Fruit fly (Drosophila melanogaster): ENCODE data around the gene Tsp86D.

Gene Tsp86D

DNA sequence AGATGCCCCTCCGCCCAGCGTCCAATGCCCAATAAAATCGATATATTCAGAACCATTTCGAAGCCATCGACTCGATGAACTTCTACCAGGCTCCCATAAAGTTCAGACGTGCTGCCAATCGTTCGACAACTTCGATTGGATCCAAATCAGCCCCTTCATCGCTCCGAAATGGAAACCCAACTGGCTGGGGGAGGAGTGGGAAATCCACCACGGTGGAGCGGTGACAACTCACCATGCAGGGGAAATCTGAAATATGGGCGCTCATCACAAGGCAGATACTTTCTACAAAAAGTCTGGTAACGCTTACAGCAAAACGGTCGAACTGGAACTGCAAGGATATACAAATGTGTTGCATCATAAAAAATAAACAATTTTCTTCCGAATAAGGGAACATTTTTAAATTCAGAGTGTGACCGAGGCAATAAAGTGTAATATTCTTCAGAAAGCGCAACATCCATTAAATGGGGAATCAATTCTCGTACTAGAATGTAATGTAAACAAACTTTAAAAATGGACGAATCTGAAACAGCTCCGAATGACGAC is 16.2 kb upstream of the Tsp86D start, which contains the start of gene CG4565 (continued):
- no peak for TF ChIP-seq croc (GFP tag; conservative IDR thresholded peaks at IDR 0.05)
- TF ChIP-seq nmo (GFP tag; optimal IDR thresholded peaks at IDR 0.05): peak; percentile 0
- TF ChIP-seq Myb (GFP tag; optimal IDR thresholded peaks at IDR 0.05): peak; percentile 88
- no peak for TF ChIP-seq z (GFP tag; IDR thresholded peaks at IDR 0.05)
- no peak for TF ChIP-seq wdn (GFP tag; IDR thresholded peaks at IDR 0.05)
- peak; percentile 27 for TF ChIP-seq CG13296 (GFP tag; optimal IDR thresholded peaks at IDR 0.05)
- TF ChIP-seq CG30020 (tag; optimal IDR thresholded peaks at IDR 0.05): no peak
- peak; percentile 93 for TF ChIP-seq Lhr (GFP tag; optimal IDR thresholded peaks at IDR 0.05)
- no peak for TF ChIP-seq al (GFP tag; IDR thresholded peaks at IDR 0.05)
- peak; percentile 13 for TF ChIP-seq pros (GFP tag; optimal IDR thresholded peaks at IDR 0.05)
- TF ChIP-seq Usf (GFP tag; optimal IDR thresholded peaks at IDR 0.05): no peak
- TF ChIP-seq CG34376 (GFP tag; optimal IDR thresholded peaks at IDR 0.05): peak; percentile 64
- peak; percentile 61 for TF ChIP-seq Dll (GFP tag; IDR thresholded peaks at IDR 0.05; ENCODE audit: partially characterized antibody)
- TF ChIP-seq Fer1 (GFP tag; optimal IDR thresholded peaks at IDR 0.05): peak; percentile 42
- TF ChIP-seq tna (GFP tag; IDR thresholded peaks at IDR 0.05; ENCODE audit: partially characterized antibody): peak; percentile 41; the same call in 1 of the 2 replicates
- peak; percentile 53; the same call in 1 of the 2 replicates for TF ChIP-seq chm (GFP tag; IDR thresholded peaks at IDR 0.05)
- TF ChIP-seq MBD-R2 (GFP tag; IDR thresholded peaks at IDR 0.05): 0 out of 2 replicates have a peak, but pooled peaks have one; percentile 21
- TF ChIP-seq BEAF-32 (GFP tag; optimal IDR thresholded peaks at IDR 0.05): peak; percentile 41
- TF ChIP-seq CG4360 (GFP tag; IDR thresholded peaks at IDR 0.05): no peak
- peak; percentile 35; the same call in 1 of the 3 replicates for TF ChIP-seq HLH4C (GFP tag; IDR thresholded peaks at IDR 0.05; ENCODE audit: partially characterized antibody)
- no peak for TF ChIP-seq knrl (GFP tag; IDR thresholded peaks at IDR 0.05; ENCODE audit: partially characterized antibody)
- TF ChIP-seq CG14860 (GFP tag; IDR thresholded peaks at IDR 0.05; ENCODE audit: partially characterized antibody): peak; percentile 47; the same call in 1 of the 3 replicates
- TF ChIP-seq ab (GFP tag; optimal IDR thresholded peaks at IDR 0.05): no peak
- TF ChIP-seq Nf-YC (tag; optimal IDR thresholded peaks at IDR 0.05): peak; percentile 87
- TF ChIP-seq grn (GFP tag; optimal IDR thresholded peaks at IDR 0.05): peak; percentile 62
- TF ChIP-seq Mad (GFP tag; optimal IDR thresholded peaks at IDR 0.05): no peak
- no peak for TF ChIP-seq tx (GFP tag; optimal IDR thresholded peaks at IDR 0.05)
- peak; percentile 43 for TF ChIP-seq Ets97D (GFP tag; optimal IDR thresholded peaks at IDR 0.05)
- TF ChIP-seq CG16863 (GFP tag; optimal IDR thresholded peaks at IDR 0.05): no peak
- no peak for TF ChIP-seq CG17385 (GFP tag; optimal IDR thresholded peaks at IDR 0.05)
- TF ChIP-seq row (GFP tag; IDR thresholded peaks at IDR 0.05): no peak; the same call in 2 of the 3 replicates
- TF ChIP-seq CG6791 (GFP tag; IDR thresholded peaks at IDR 0.05; ENCODE audit: partially characterized antibody): peak; percentile 53; the same call in 1 of the 3 replicates
- TF ChIP-seq CG15696 (tag; optimal IDR thresholded peaks at IDR 0.05): no peak
- peak; percentile 42; the same call in 1 of the 2 replicates for TF ChIP-seq Scr (GFP tag; IDR thresholded peaks at IDR 0.05; ENCODE audit: partially characterized antibody)
- TF ChIP-seq bbx (GFP tag; IDR thresholded peaks at IDR 0.05; ENCODE audit: partially characterized antibody): peak; percentile 53
- no peak for TF ChIP-seq Hsf (GFP tag; optimal IDR thresholded peaks at IDR 0.05)
- TF ChIP-seq unc-4 (GFP tag; IDR thresholded peaks at IDR 0.05; ENCODE audit: partially characterized antibody): peak; percentile 42; the same call in 1 of the 2 replicates
- TF ChIP-seq Pdp1 (GFP tag; optimal IDR thresholded peaks at IDR 0.05): peak in 1 of 2 experiments; percentile 82
- TF ChIP-seq CG6765 (GFP tag; optimal IDR thresholded peaks at IDR 0.05): peak; percentile 25
- peak; percentile 99 for TF ChIP-seq CG31224 (GFP tag; IDR thresholded peaks at IDR 0.05)
- peak; percentile 96 for TF ChIP-seq onecut (GFP tag; IDR thresholded peaks at IDR 0.05)
- TF ChIP-seq CG7357 (GFP tag; IDR thresholded peaks at IDR 0.05): no peak
- TF ChIP-seq ftz-f1 (GFP tag; optimal IDR thresholded peaks at IDR 0.05): peak; percentile 54
- TF ChIP-seq nom (GFP tag; optimal IDR thresholded peaks at IDR 0.05): peak; percentile 9
- peak in 1 of 2 experiments; percentile 60 for TF ChIP-seq crp (GFP tag; optimal IDR thresholded peaks at IDR 0.05)
- no peak for TF ChIP-seq hkb (optimal IDR thresholded peaks at IDR 0.05)
- TF ChIP-seq hkb (GFP tag; IDR thresholded peaks at IDR 0.05): 0 out of 2 replicates have a peak, but pooled peaks have one; percentile 35
- no peak for TF ChIP-seq H15 (GFP tag; IDR thresholded peaks at IDR 0.05)
- peak; percentile 48 for TF ChIP-seq trem (tag; optimal IDR thresholded peaks at IDR 0.05)

Data from whole organism, embryonic.